Worm (Caenorhabditis elegans): Measurements from ENCODE around the gene F49E12.10.

- TF ChIP-seq lin-38 (GFP tag; IDR thresholded peaks at IDR 0.05) (no peak), vab-7 (GFP tag; IDR thresholded peaks at IDR 0.05) (no peak), fkh-10 (GFP tag; optimal IDR thresholded peaks at IDR 0.05) (no peak), unc-62 (GFP tag; optimal IDR thresholded peaks at IDR 0.05 in 1 of 2) (no peak), unc-62 (tag; optimal IDR thresholded peaks at IDR 0.05) (no peak), nhr-11 (tag; optimal IDR thresholded peaks at IDR 0.05) (no peak), madf-9 (GFP tag; conservative IDR thresholded peaks at IDR 0.05) (no peak), pha-4 (GFP tag; IDR thresholded peaks at IDR 0.05) (no peak), pha-4 (tag; optimal IDR thresholded peaks at IDR 0.05) (no peak), lin-13 (GFP tag; optimal IDR thresholded peaks at IDR 0.05) (no peak), ZK546.5 (tag; optimal IDR thresholded peaks at IDR 0.05) (no peak), F44E2.7 (GFP tag; IDR thresholded peaks at IDR 0.05) (no peak), Y48G9A.11 (GFP tag; IDR thresholded peaks at IDR 0.05) (no peak), skn-1 (tag; optimal IDR thresholded peaks at IDR 0.05) (no peak), ama-1 (optimal IDR thresholded peaks at IDR 0.05) (no peak)
These were observed 21.8 kb upstream of the F49E12.10 start, which contains the start of gene amt-3 for ce11 chrII:8369059-8369458.
